Worm (Caenorhabditis elegans) whole organism, mixed stage, embryonic: ENCODE data around the gene sdz-28.

Experiments
- blmp-1 ChIP-seq: fragments of 150-350 bp; optimal IDR thresholded peaks from 2 replicates; lab custom pipeline; 2014; ENCODE audit warnings: missing biosample characterization, missing genetic modification characterization
- ceh-39 ChIP-seq: fragments of 150-350 bp; optimal IDR thresholded peaks from 2 replicates; lab custom pipeline; 2014; ENCODE audit warnings: missing biosample characterization, missing genetic modification characterization
- ceh-43 ChIP-seq: fragments of 200-800 bp; sonication (Bioruptor generic); optimal IDR thresholded peaks from 2 replicates; lab custom pipeline; 2018; ENCODE audit warnings: mild to moderate bottlenecking, missing genetic modification characterization, moderate library complexity, missing compliant biosample characterization
- ceh-83 ChIP-seq: fragments of 200-800 bp; sonication (Bioruptor generic); optimal IDR thresholded peaks from 2 replicates; lab custom pipeline; 2018; ENCODE audit warnings: mild to moderate bottlenecking, missing genetic modification characterization, missing compliant biosample characterization
- ces-1 ChIP-seq: fragments of 150-350 bp; optimal IDR thresholded peaks from 2 replicates; lab custom pipeline; 2014; ENCODE audit warnings: missing biosample characterization, missing genetic modification reagents, missing genetic modification characterization
- cnd-1 ChIP-seq: fragments of 200-800 bp; sonication (Bioruptor generic); optimal IDR thresholded peaks from 2 replicates; lab custom pipeline; 2018; ENCODE audit warnings: mild to moderate bottlenecking, missing genetic modification characterization, missing compliant biosample characterization
- drap-1 ChIP-seq: fragments of 200-800 bp; sonication (Bioruptor generic); optimal IDR thresholded peaks from 3 replicates; lab custom pipeline; 2018; ENCODE audit warnings: mild to moderate bottlenecking, missing genetic modification characterization, missing compliant biosample characterization
- elt-1 ChIP-seq: sonication (generic microtip); optimal IDR thresholded peaks from 2 replicates; lab custom pipeline; 2017; ENCODE audit warnings: missing genetic modification characterization, mild to moderate bottlenecking, missing compliant biosample characterization, antibody characterized with exemption, moderate library complexity, borderline replicate concordance; ENCODE audit not compliant: insufficient read depth
- elt-3 ChIP-seq: fragments of 150-350 bp; optimal IDR thresholded peaks from 2 replicates; lab custom pipeline; 2014; ENCODE audit warnings: missing biosample characterization, missing genetic modification characterization
- flh-1 ChIP-seq: fragments of 200-800 bp; sonication (Bioruptor generic); optimal IDR thresholded peaks from 2 replicates; lab custom pipeline; 2018; ENCODE audit warnings: mild to moderate bottlenecking, missing genetic modification characterization, moderate library complexity, missing compliant biosample characterization
- hlh-1 ChIP-seq: fragments of 150-350 bp; optimal IDR thresholded peaks from 2 replicates; lab custom pipeline; 2014; ENCODE audit warnings: missing biosample characterization, missing genetic modification reagents, missing genetic modification characterization
- lin-32 ChIP-seq: fragments of 200-800 bp; sonication (Bioruptor generic); optimal IDR thresholded peaks from 2 replicates; lab custom pipeline; 2018; ENCODE audit warnings: mild to moderate bottlenecking, missing genetic modification characterization, missing compliant biosample characterization
- lsy-2 ChIP-seq: fragments of 150-350 bp; optimal IDR thresholded peaks from 2 replicates; lab custom pipeline; 2014; ENCODE audit warnings: missing biosample characterization, missing genetic modification characterization
- mab-5 ChIP-seq: fragments of 150-350 bp; optimal IDR thresholded peaks from 2 replicates; lab custom pipeline; 2014; ENCODE audit warnings: missing biosample characterization, missing genetic modification characterization
- mep-1 ChIP-seq: fragments of 150-350 bp; optimal IDR thresholded peaks from 2 replicates; lab custom pipeline; 2017; ENCODE audit warnings: missing biosample characterization, missing genetic modification reagents, missing genetic modification characterization, inconsistent platforms
- mls-2 ChIP-seq: sonication (generic microtip); optimal IDR thresholded peaks from 2 replicates; lab custom pipeline; 2016; ENCODE audit warnings: mild to moderate bottlenecking, missing genetic modification characterization, moderate library complexity, missing compliant biosample characterization
- nhr-2 ChIP-seq: fragments of 150-350 bp; optimal IDR thresholded peaks from 2 replicates; lab custom pipeline; 2014; ENCODE audit warnings: missing biosample characterization, missing genetic modification characterization
- nhr-237 ChIP-seq: fragments of 150-350 bp; optimal IDR thresholded peaks from 2 replicates; lab custom pipeline; 2014; ENCODE audit warnings: missing biosample characterization, missing genetic modification characterization
- nhr-76 ChIP-seq: sonication (generic microtip); optimal IDR thresholded peaks from 2 replicates; lab custom pipeline; 2017; ENCODE audit warnings: missing biosample characterization, missing genetic modification characterization
- sem-2 ChIP-seq: fragments of 200-800 bp; sonication (Bioruptor generic); optimal IDR thresholded peaks from 2 replicates; lab custom pipeline; 2018; ENCODE audit warnings: mild to moderate bottlenecking, missing genetic modification characterization, missing compliant biosample characterization
- snpc-4 ChIP-seq: fragments of 150-350 bp; optimal IDR thresholded peaks from 2 replicates; lab custom pipeline; 2014; ENCODE audit warnings: missing biosample characterization, missing genetic modification characterization
- tbx-8 ChIP-seq: fragments of 200-800 bp; sonication (Bioruptor generic); optimal IDR thresholded peaks from 2 replicates; lab custom pipeline; 2018; ENCODE audit warnings: mild to moderate bottlenecking, missing genetic modification characterization, moderate library complexity, missing compliant biosample characterization
- unc-120 ChIP-seq: sonication (generic microtip); optimal IDR thresholded peaks from 2 replicates; lab custom pipeline; 2017; ENCODE audit warnings: missing genetic modification characterization, missing compliant biosample characterization; ENCODE audit not compliant: poor library complexity, severe bottlenecking
- unc-39 ChIP-seq: fragments of 150-350 bp; optimal IDR thresholded peaks from 2 replicates; lab custom pipeline; 2014; ENCODE audit warnings: missing biosample characterization, missing genetic modification characterization
- unc-62 ChIP-seq: fragments of 150-350 bp; optimal IDR thresholded peaks from 2 replicates; lab custom pipeline; 2014; ENCODE audit warnings: missing biosample characterization, missing genetic modification reagents, missing genetic modification characterization
- zip-8 ChIP-seq: fragments of 150-350 bp; optimal IDR thresholded peaks from 2 replicates; lab custom pipeline; 2014; ENCODE audit warnings: missing biosample characterization, missing genetic modification characterization
- ztf-11 ChIP-seq: fragments of 150-350 bp; optimal IDR thresholded peaks from 2 replicates; lab custom pipeline; 2014; ENCODE audit warnings: missing biosample characterization, missing genetic modification characterization

Gene sdz-28

ce11 chrII:2112948-2113347, 17.9 kb upstream of the sdz-28 start, which contains the start of gene R52.6:
Gene R52.6, minus strand, starts transcription at chrII:2113048.
- no peak for TF ChIP-seq nhr-237 (tag; lab: Kevin White, UChicago)
- no peak for TF ChIP-seq nhr-2 (tag; lab: Kevin White, UChicago)
- TF ChIP-seq ceh-39 (tag; lab: Kevin White, UChicago): no peak

DNA sequence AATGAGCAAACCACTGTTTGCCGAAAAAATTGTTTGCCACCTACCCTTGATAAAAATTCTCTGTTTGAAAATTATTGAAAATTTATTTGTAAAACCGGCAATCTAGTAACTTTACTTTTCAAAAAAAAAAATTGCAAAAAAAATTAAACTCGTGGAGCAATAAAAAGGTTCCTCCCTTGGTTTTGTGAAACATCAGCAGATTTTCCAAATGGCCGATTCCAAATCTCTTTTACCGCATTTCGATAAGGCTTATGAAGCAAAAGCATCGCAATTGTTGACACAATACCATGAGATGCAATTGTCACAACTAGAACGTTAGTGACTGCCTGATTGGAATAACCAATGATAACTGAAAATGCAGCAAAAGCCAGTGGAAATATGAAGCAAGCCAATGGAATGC, 16.4 kb upstream of the sdz-28 start:
- TF ChIP-seq unc-120 (tag; lab: Kevin White, UChicago) (no peak), snpc-4 (tag; lab: Kevin White, UChicago) (no peak), ztf-11 (no peak), blmp-1 (no peak), mab-5 (tag; lab: Kevin White, UChicago) (no peak), lsy-2 (tag; lab: Kevin White, UChicago) (no peak), mep-1 (no peak), sem-2 (GFP tag; lab: Kevin White, UChicago) (no peak), elt-1 (tag; lab: Kevin White, UChicago) (no peak), lin-32 (GFP tag; lab: Kevin White, UChicago) (no peak)
- TF ChIP-seq, all 35 proteins: peak for 0

DNA sequence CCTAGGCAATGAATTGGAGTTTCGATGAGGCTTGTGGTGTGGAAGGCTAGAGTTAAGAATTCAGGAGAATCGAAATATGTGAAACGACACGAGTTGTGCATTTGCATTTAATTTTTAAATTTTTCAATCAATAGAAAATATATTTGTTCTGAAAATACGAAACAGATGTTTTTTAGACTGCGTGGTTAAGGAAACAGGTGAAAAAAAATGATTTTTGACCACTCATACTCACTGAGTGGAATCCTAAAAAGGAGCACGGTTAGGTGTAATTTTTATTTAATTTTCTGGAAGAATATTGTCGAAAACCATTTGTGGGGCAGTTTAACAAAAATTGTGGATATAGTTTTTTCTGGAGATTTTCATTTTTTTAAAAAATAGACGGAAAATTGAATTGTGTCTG, 14.1 kb upstream of the sdz-28 start, which contains the start of gene srh-195:
Gene srh-195, minus strand, starts transcription at position 101 of the 400 bp plus-strand sequence.
- TF ChIP-seq ceh-43 (GFP tag; lab: Kevin White, UChicago) (no peak), nhr-2 (tag; lab: Kevin White, UChicago) (no peak), snpc-4 (tag; lab: Kevin White, UChicago) (no peak), zip-8 (tag; lab: Kevin White, UChicago) (no peak), ceh-39 (tag; lab: Kevin White, UChicago) (no peak), flh-1 (GFP tag; lab: Kevin White, UChicago) (no peak), blmp-1 (no peak), unc-39 (tag; lab: Kevin White, UChicago) (no peak), unc-62 (GFP tag; lab: Kevin White, UChicago) (no peak), elt-1 (tag; lab: Kevin White, UChicago) (no peak), ztf-11 (no peak), ces-1 (GFP tag; lab: Kevin White, UChicago) (no peak), nhr-237 (tag; lab: Kevin White, UChicago) (no peak), lsy-2 (tag; lab: Kevin White, UChicago) (no peak)

ce11 chrII:2122091-2122490, 8.8 kb upstream of the sdz-28 start, which contains the start of gene math-37:
Gene math-37, minus strand, starts transcription at chrII:2122191.
- TF ChIP-seq ceh-83 (GFP tag; lab: Kevin White, UChicago) (no peak), drap-1 (GFP tag; lab: Kevin White, UChicago) (no peak), blmp-1 (no peak), unc-39 (tag; lab: Kevin White, UChicago) (no peak), mls-2 (tag; lab: Kevin White, UChicago) (no peak), mab-5 (tag; lab: Kevin White, UChicago) (no peak), flh-1 (GFP tag; lab: Kevin White, UChicago) (no peak), lsy-2 (tag; lab: Kevin White, UChicago) (no peak), elt-1 (tag; lab: Kevin White, UChicago) (no peak), unc-62 (GFP tag; lab: Kevin White, UChicago) (no peak), nhr-2 (tag; lab: Kevin White, UChicago) (no peak), nhr-237 (tag; lab: Kevin White, UChicago) (no peak), ztf-11 (no peak), hlh-1 (no peak), elt-3 (tag; lab: Kevin White, UChicago) (no peak), ceh-43 (GFP tag; lab: Kevin White, UChicago) (no peak)

DNA sequence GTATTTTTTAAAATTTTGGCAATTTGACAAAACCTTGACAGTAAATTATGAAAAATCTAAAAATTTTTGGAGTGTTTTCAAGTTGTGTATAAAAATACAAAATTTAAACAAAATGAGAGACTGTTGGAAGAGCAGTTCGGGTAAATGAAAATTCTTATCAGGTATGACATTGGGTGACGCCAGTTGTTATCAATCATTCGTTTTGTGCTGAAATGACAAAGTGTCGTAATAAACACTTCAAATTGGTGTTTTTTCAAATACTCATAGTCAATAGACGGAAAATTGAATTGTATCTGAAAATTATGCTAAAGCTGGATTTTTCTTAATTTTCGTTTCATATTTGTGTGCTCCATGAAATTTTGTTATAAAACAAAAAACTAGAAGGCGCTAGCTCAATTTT, 8.1 kb upstream of the sdz-28 start:
- TF ChIP-seq cnd-1: no peak
- no peak for TF ChIP-seq snpc-4 (tag; lab: Kevin White, UChicago)
- TF ChIP-seq, all 35 proteins: peak for 0

- TF ChIP-seq unc-120 (tag; lab: Kevin White, UChicago) (no peak), tbx-8 (no peak), nhr-76 (tag; lab: Kevin White, UChicago) (no peak), flh-1 (GFP tag; lab: Kevin White, UChicago) (no peak), sem-2 (GFP tag; lab: Kevin White, UChicago) (no peak), ces-1 (GFP tag; lab: Kevin White, UChicago) (no peak), snpc-4 (tag; lab: Kevin White, UChicago) (no peak)
Observed at ce11 chrII:2135604-2136003, 4.7 kb downstream of the sdz-28 start, which contains the start of gene hpo-7. Gene hpo-7, minus strand, starts transcription at chrII:2135704.
